Fruit fly (Drosophila melanogaster): ENCODE results near the gene eIF4EHP.

Gene eIF4EHP

DNA sequence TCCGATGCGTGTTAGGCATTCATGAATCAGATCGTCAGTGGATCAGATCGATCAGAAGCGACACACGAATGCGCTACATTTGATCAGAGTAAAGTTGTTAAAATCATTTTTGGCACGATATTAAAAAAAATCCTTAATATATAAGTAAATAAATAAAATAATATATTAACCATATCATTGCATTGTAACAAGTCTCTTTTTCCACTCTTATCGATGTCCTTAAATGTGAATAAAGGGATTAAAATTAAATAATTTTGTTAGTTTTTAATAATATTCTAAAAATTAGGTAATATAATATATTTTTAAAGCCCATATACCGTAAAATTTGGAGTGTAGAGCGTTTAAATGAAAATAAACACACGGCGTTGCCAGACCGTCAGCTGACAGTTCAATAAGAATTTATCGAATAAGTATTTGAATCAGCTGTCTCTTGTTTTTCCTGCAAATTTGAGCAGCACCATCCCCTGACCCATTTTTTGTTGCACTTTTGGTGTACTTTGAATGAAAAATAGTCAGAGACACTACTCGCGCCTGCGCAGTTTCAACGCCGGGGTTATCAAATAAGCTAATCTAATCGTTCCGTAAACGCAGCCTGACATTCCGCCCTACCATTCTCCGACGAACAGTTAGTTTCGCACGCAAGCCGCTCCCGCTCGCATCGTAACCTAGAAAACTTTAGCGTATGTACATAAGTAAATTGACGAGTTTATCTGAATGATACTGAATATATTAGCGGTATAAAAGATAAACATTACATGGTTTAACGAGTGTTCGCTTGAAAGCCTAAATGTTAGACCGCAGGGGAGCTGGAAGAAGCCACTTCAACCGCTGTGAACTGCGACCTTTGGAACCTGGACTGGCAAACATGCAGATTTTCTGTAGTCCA lies 43.4 kb upstream of the eIF4EHP start, which contains the start of the genes p38a and CG6178 (continued):
- peak; percentile 95 for TF ChIP-seq CG10654 (GFP tag; optimal IDR thresholded peaks at IDR 0.05)
- TF ChIP-seq sens (GFP tag) = peak; percentile 82
- TF ChIP-seq CG11247 (GFP tag; IDR thresholded peaks at IDR 0.05) = peak; percentile 95
- peak; percentile 68 for TF ChIP-seq CG34376 (GFP tag; optimal IDR thresholded peaks at IDR 0.05)
- no peak for TF ChIP-seq CG12744 (GFP tag; optimal IDR thresholded peaks at IDR 0.05)
- TF ChIP-seq CG12299 (tag; optimal IDR thresholded peaks at IDR 0.05) = peak; percentile 94
- peak; percentile 91 for TF ChIP-seq HmgZ (tag; optimal IDR thresholded peaks at IDR 0.05)
- TF ChIP-seq Kr (GFP tag; optimal IDR thresholded peaks at IDR 0.05) = no peak
- peak; percentile 96 for TF ChIP-seq CG10543 (GFP tag; optimal IDR thresholded peaks at IDR 0.05)
- peak; percentile 1 for TF ChIP-seq CG11398 (GFP tag; optimal IDR thresholded peaks at IDR 0.05)
- TF ChIP-seq dati (GFP tag; IDR thresholded peaks at IDR 0.05) = peak; percentile 84
- TF ChIP-seq Jarid2 (GFP tag; optimal IDR thresholded peaks at IDR 0.05) = peak; percentile 86
- peak; percentile 87 for TF ChIP-seq peb (GFP tag; IDR thresholded peaks at IDR 0.05)
- peak; percentile 69 for TF ChIP-seq CG4854 (GFP tag; optimal IDR thresholded peaks at IDR 0.05)
- TF ChIP-seq pros (GFP tag; optimal IDR thresholded peaks at IDR 0.05) = no peak
- TF ChIP-seq CG15011 (GFP tag; optimal IDR thresholded peaks at IDR 0.05) = peak; percentile 78
- TF ChIP-seq CG1792 (GFP tag; optimal IDR thresholded peaks at IDR 0.05) = no peak
- peak; percentile 98 for TF ChIP-seq lmd (GFP tag; IDR thresholded peaks at IDR 0.05)
- peak; percentile 91 for TF ChIP-seq CG17612 (GFP tag; IDR thresholded peaks at IDR 0.05)
- TF ChIP-seq CG15696 (tag; optimal IDR thresholded peaks at IDR 0.05) = peak; percentile 92
- peak; percentile 92 for TF ChIP-seq org-1 (GFP tag; optimal IDR thresholded peaks at IDR 0.05)
- peak; percentile 97 for TF ChIP-seq Fer2 (tag; optimal IDR thresholded peaks at IDR 0.05)
- peak; percentile 91 for TF ChIP-seq nerfin-1 (tag; optimal IDR thresholded peaks at IDR 0.05)
- TF ChIP-seq gcm (GFP tag; optimal IDR thresholded peaks at IDR 0.05) = peak; percentile 98
- peak; percentile 74 for TF ChIP-seq CG10959 (GFP tag; IDR thresholded peaks at IDR 0.05)
- peak; percentile 84 for TF ChIP-seq grn (GFP tag; optimal IDR thresholded peaks at IDR 0.05)
- peak; percentile 65; the same call in 1 of the 2 replicates for TF ChIP-seq chm (GFP tag; IDR thresholded peaks at IDR 0.05)
- no peak for TF ChIP-seq tll (GFP tag; optimal IDR thresholded peaks at IDR 0.05)
- TF ChIP-seq Hr39 (optimal IDR thresholded peaks at IDR 0.05) = no peak
- no peak for TF ChIP-seq Dfd (GFP tag; optimal IDR thresholded peaks at IDR 0.05)
- peak; percentile 88 for TF ChIP-seq CG6254 (GFP tag; optimal IDR thresholded peaks at IDR 0.05)
- peak; percentile 88 for TF ChIP-seq ara (GFP tag; IDR thresholded peaks at IDR 0.05)
- no peak for TF ChIP-seq CG13287 (GFP tag; IDR thresholded peaks at IDR 0.05; ENCODE audit: partially characterized antibody)
- TF ChIP-seq vfl (GFP tag; optimal IDR thresholded peaks at IDR 0.05) = peak; percentile 62
- TF ChIP-seq Ets65A (GFP tag) = peak; percentile 94
- no peak for TF ChIP-seq gcm2 (GFP tag; optimal IDR thresholded peaks at IDR 0.05)
- peak; percentile 46 for TF ChIP-seq chn (GFP tag; optimal IDR thresholded peaks at IDR 0.05)
- peak; percentile 84 for TF ChIP-seq CG33557 (GFP tag; optimal IDR thresholded peaks at IDR 0.05)
- TF ChIP-seq CG4707 (GFP tag; optimal IDR thresholded peaks at IDR 0.05) = peak; percentile 75
- no peak for TF ChIP-seq CG14965 (GFP tag; optimal IDR thresholded peaks at IDR 0.05; ENCODE audit: borderline replicate concordance)
- TF ChIP-seq CG7357 (GFP tag; IDR thresholded peaks at IDR 0.05) = peak; percentile 94
- TF ChIP-seq Bteb2 (GFP tag; optimal IDR thresholded peaks at IDR 0.05) = peak; percentile 21
- TF ChIP-seq h (optimal IDR thresholded peaks at IDR 0.05) = no peak
- TF ChIP-seq CG3065 (GFP tag; optimal IDR thresholded peaks at IDR 0.05) = peak; percentile 77
- TF ChIP-seq insv (GFP tag; optimal IDR thresholded peaks at IDR 0.05) = peak in 1 of 2 experiments; percentile 72
- TF ChIP-seq Hey (tag; optimal IDR thresholded peaks at IDR 0.05) = peak; percentile 53
- no peak for TF ChIP-seq Tbp (GFP tag; optimal IDR thresholded peaks at IDR 0.05)
- peak; percentile 97 for TF ChIP-seq HHEX (GFP tag; optimal IDR thresholded peaks at IDR 0.05)
- TF ChIP-seq CG8478 (optimal IDR thresholded peaks at IDR 0.05) = no peak
- peak; percentile 96 for TF ChIP-seq B-H2 (GFP tag; optimal IDR thresholded peaks at IDR 0.05)
